Worm (Caenorhabditis elegans): Measurements from ENCODE around the gene C04B4.6.

C04B4.6 gene

DNA sequence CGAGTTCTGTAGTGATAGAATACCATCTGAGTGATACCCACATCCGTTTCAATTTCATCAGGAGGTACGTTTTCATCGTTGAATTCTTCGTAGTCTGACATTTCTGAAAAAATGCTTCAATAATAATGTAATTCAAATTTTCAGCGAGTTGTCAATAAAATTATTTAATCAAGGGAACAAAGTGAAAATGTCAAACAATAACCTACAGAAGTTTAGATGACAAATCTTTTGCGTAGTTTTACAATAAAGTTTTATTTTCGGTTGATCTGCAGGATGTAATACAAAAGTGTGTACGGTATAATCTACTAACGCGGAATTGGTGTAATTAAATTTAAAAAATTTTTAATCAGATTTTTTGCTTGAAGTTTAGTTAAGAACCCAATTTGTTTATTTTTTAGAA, 12.8 kb upstream of the C04B4.6 start, which contains the start of gene C04B4.5:
TSS of gene C04B4.5 (minus strand) at position 101 of the 400 bp plus-strand sequence.
- TF ChIP-seq unc-62 (GFP tag; optimal IDR thresholded peaks at IDR 0.05), result no peak

- TF ChIP-seq unc-62 (GFP tag; optimal IDR thresholded peaks at IDR 0.05), result no peak
Observed at ce11 chrX:12285496-12285895, 10.0 kb upstream of the C04B4.6 start, which contains the start of gene lips-2. Gene lips-2 (plus strand): TSS chrX:12285796.

ce11 chrX:12284161-12284560, 8.7 kb upstream of the C04B4.6 start:
- TF ChIP-seq unc-62 (GFP tag; optimal IDR thresholded peaks at IDR 0.05), result no peak

DNA sequence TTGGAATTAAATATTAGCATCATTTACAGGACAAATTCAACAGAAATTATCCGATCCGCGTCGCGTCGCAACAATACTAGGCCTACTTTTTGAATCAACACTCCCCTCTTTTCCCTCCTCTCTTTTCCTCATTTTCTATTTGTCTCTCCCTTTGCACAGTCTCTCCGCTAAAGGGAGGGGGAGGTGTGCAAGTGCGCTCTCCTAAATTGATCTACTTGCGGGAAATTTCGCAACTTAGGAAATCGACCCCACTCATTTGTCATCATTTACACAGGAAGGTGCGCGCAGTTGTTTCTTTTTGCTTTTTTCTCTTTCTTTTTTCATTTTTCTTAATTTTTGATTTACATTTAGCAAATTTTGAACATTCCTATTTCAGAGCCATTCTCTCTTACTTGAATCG, 7.4 kb upstream of the C04B4.6 start, which contains the start of gene C04B4.2:
TSS of gene C04B4.2 (plus strand) at position 371 of the 400 bp plus-strand sequence.
- no peak for TF ChIP-seq unc-62 (GFP tag; optimal IDR thresholded peaks at IDR 0.05)

DNA sequence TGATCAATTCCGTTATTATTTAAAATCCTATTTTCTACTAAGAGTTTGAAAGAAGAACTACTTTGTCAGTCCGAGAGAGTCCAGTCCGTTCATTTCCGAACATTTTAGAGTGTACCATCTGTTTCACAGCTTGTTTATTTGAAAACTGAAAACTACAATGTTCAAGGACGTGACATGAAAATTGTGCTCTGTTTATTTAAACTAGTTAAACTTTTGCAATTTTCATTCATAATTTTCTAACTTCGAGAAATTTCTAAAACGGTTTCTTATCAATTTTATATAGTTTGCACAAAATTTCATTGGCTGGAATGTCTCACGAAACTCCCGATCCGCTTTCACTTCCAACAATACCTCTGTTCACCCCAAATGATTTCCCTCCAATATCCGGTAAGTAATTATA, 5.0 kb upstream of the C04B4.6 start, which contains the start of gene C04B4.1:
TSS of gene C04B4.1 (plus strand) at position 301 of the 400 bp plus-strand sequence.
- TF ChIP-seq unc-62 (GFP tag; optimal IDR thresholded peaks at IDR 0.05), result no peak

ce11 chrX:12273870-12274269, 1.6 kb downstream of the C04B4.6 start, which contains the start of gene H19J13.2:
Gene H19J13.2 (minus strand): TSS chrX:12273970.
- no peak for TF ChIP-seq unc-62 (GFP tag; optimal IDR thresholded peaks at IDR 0.05)

ce11 chrX:12270841-12271240, 4.6 kb downstream of the C04B4.6 start, which contains the start of gene otpl-8:
Gene otpl-8 (minus strand): TSS chrX:12270941.
- no peak for TF ChIP-seq unc-62 (GFP tag; optimal IDR thresholded peaks at IDR 0.05)

- no peak for TF ChIP-seq unc-62 (GFP tag; optimal IDR thresholded peaks at IDR 0.05)
Observed at ce11 chrX:12260381-12260931, 15.0 kb downstream of the C04B4.6 start, which contains the start of gene E01G6.1. Gene E01G6.1 (plus strand): TSS chrX:12260881.

DNA sequence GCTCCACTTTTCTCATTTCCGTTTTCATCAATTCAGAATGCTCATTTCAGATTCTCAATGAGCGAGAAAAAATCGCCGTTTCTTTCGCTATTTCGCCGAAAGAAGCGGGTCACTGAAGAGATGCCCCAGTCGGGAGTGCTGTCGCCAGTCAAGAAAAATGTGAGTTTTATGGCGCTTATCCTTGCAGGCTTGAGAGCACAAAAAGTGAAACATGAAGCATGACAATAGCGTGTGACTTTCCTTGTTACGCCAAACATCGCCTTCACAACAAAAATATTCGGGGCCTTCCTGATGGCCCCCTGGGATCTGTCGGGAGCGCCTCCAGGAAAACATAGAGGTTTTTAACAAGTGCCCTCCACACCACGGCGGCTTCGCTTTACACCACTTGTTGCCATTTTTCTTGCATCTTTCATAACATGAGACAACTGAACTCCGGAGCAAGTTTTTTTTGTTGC, 18.9 kb downstream of the C04B4.6 start, which contains the start of gene E01G6.2:
TSS of gene E01G6.2 (plus strand) at position 51 of the 455 bp plus-strand sequence.
- no peak for TF ChIP-seq unc-62 (GFP tag; optimal IDR thresholded peaks at IDR 0.05)

ce11 chrX:12252189-12252588, 23.3 kb downstream of the C04B4.6 start:
- no peak for TF ChIP-seq unc-62 (GFP tag; optimal IDR thresholded peaks at IDR 0.05)

DNA sequence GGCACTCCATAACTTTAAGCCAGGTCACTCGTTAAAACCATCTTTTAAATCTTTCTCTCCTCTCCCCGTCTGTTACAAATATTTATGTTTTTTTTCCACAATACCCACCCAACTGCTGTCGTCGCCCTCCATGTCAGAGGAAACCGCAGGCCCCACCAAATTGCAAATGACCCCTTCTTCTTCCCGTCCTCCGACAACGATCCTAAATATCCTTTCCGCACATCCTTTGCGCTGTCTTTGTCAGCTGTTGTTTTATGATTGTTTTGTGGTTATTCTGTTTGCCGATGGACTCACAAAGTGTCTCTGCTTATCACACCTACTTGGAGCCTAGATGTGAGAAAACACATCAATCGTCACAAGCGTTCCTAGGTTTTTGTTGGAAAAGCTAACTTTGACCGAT, 27.3 kb downstream of the C04B4.6 start:
- no peak for TF ChIP-seq unc-62 (GFP tag; optimal IDR thresholded peaks at IDR 0.05)

ce11 chrX:12242902-12243301, 32.6 kb downstream of the C04B4.6 start:
- no peak for TF ChIP-seq unc-62 (GFP tag; optimal IDR thresholded peaks at IDR 0.05)

ce11 chrX:12241457-12241856, 34.0 kb downstream of the C04B4.6 start, which contains the start of gene cest-3:
Gene cest-3 (plus strand): TSS chrX:12241646.
- TF ChIP-seq unc-62 (GFP tag; optimal IDR thresholded peaks at IDR 0.05), result no peak

DNA sequence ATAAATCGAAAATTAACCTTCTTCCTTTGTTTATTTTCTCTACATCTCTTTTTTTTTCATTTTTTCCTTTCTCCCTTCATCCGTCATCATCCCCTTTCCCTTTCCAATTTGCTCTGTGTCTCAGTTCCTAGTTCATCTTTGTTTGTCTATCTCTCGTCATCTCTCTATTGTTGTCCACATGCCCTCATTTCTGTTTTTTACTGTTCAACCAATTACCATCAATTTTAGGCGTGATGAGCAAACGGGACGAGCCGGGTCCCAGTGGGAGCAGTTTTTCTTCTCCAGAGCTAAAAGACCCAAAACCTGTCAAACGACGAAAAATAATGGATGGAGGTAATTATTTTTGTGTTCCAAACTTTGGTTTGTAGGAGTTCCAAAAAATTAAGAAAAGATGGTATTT, 40.1 kb downstream of the C04B4.6 start, which contains the start of gene C23H4.6:
TSS of gene C23H4.6 (plus strand) at position 219 of the 400 bp plus-strand sequence.
- TF ChIP-seq unc-62 (GFP tag; optimal IDR thresholded peaks at IDR 0.05), result no peak

DNA sequence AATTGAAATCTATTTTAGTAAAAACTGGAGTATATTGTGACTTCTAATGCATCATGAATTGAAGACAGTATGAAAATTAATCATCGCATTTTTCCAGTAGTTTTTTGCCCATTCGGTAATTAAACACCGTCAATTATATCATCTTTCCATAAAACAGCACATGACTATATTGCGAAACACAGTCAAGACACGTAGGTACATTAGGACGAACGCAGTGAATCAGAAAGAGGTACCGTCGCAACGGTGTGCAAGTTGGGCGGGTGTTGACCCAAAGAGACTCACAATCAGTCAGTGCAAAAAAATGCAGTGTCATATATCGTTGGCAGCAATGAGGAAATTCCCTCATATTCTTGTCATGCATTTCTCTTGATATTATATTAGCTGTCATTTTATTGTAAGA, 41.1 kb downstream of the C04B4.6 start:
- no peak for TF ChIP-seq unc-62 (GFP tag; optimal IDR thresholded peaks at IDR 0.05)

ce11 chrX:12230357-12230756, 45.1 kb downstream of the C04B4.6 start:
- TF ChIP-seq unc-62 (GFP tag; optimal IDR thresholded peaks at IDR 0.05), result no peak

DNA sequence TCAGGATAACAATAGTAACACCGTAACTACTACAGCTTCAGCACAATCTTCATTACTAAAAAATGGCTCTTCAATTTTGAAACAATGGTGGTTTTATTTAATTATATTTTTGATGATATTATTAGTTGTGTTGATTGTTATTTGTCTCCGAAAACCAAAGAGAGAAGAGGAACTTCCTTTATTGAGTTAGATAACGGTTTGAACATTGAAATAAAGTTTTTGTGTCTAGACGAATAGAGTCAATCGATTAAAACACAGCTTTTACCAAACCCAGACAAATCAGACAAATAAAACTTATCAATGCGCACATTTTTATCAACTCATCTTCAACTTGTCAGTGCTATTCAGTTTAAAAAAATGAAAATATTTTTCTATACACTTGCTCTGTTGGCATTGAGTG, 45.8 kb downstream of the C04B4.6 start, which contains the start of gene cest-7:
TSS of gene cest-7 (plus strand) at position 301 of the 400 bp plus-strand sequence.
- TF ChIP-seq unc-62 (GFP tag; optimal IDR thresholded peaks at IDR 0.05), result no peak
